Worm (Caenorhabditis elegans) whole organism, midembryonic: ENCODE measurements around the gene F13E6.2.

Experiments
- T22C8.4 ChIP-seq: fragments of 200-800 bp; sonication (Bioruptor generic); IDR thresholded peaks from 2 replicates; pipeline ENCODE4 v1.3.6; 2022; ENCODE audit warnings: missing genetic modification characterization, missing compliant biosample characterization
- flt-1 ChIP-seq: fragments of 200-800 bp; sonication (Bioruptor generic); IDR thresholded peaks from 2 replicates; pipeline ENCODE4 v1.3.6; 2022; ENCODE audit warnings: missing genetic modification characterization, missing compliant biosample characterization
- ztf-29 ChIP-seq: fragments of 200-800 bp; sonication (Bioruptor generic); IDR thresholded peaks from 2 replicates; pipeline ENCODE4 v1.3.6; 2022; ENCODE audit warnings: missing genetic modification reagents, missing genetic modification characterization, missing compliant biosample characterization

DNA sequence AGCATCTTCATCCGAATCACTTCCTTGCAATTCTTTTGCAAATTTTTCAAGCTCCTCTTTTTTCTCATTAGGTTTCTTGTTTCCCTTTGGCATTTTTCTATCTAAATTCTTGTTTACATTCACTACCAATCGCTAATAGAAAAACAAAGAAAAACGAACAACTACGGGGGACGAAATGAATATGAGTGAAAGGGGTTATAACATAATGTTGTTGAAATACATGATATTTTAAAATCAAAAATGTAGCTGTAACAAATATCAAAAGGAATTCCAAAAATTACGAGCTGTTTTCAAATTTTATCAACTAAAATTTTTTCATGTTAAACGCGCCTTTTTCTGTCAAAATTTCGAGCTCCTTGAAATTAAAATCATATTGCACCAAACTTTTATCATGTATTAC, 2.9 kb upstream of the F13E6.2 start, which contains the start of gene F13E6.1:
- no peak for TF ChIP-seq ztf-29
- no peak for TF ChIP-seq flt-1 (GFP tag; lab: Robert Waterston, UW)
- TF ChIP-seq T22C8.4 (GFP tag; lab: Robert Waterston, UW): no peak
